Worm (Caenorhabditis elegans) whole organism, midembryonic: ENCODE data around the gene nlp-68.

Source experiments
- cog-1 ChIP-seq: sonication (generic microtip); optimal IDR thresholded peaks from 2 replicates; lab custom pipeline; 2016; ENCODE audit warnings: missing genetic modification characterization, missing compliant biosample characterization
- flt-1 ChIP-seq: fragments of 200-800 bp; sonication (Bioruptor generic); IDR thresholded peaks from 2 replicates; pipeline ENCODE4 v1.3.6; 2022; ENCODE audit warnings: missing genetic modification characterization, missing compliant biosample characterization
- ref-1 ChIP-seq: fragments of 200-800 bp; sonication (Bioruptor generic); conservative IDR thresholded peaks from 2 replicates; pipeline ENCODE4 v1.3.6; 2022; ENCODE audit warnings: missing genetic modification reagents, missing genetic modification characterization, missing compliant biosample characterization
- tab-1 ChIP-seq: fragments of 200-800 bp; sonication (Bioruptor generic); IDR thresholded peaks from 2 replicates; pipeline ENCODE4 v1.3.6; 2022; ENCODE audit warnings: missing genetic modification characterization, missing compliant biosample characterization
- ztf-23 ChIP-seq: fragments of 200-800 bp; sonication (Bioruptor generic); IDR thresholded peaks from 2 replicates; pipeline ENCODE4 v1.3.6; 2022; ENCODE audit warnings: missing genetic modification reagents, missing genetic modification characterization, missing compliant biosample characterization

DNA sequence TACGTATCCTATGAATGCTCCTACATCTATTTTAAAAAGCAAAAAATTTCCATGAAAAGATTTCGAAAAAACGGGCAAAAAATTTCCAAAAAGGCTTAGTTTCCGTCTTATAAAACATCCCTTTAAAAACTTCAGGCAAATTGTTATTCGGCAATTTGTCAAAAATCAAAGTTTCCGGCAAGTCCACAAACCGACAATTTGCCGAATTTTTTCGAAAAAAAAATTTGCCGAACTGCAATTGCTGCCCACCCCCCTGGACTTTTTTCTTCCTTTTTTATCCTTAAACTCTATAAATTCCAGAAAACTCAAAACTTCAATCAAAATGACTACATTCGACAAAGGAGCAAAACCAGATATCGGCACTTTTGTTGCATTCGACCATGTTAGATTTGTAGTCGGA lies 3.7 kb downstream of the nlp-68 start, which contains the start of gene hpd-1:
- TF ChIP-seq ref-1 (GFP tag; lab: Robert Waterston, UW): no peak
- TF ChIP-seq tab-1 (GFP tag; lab: Robert Waterston, UW): no peak
- no peak for TF ChIP-seq flt-1 (GFP tag; lab: Robert Waterston, UW)
- no peak for TF ChIP-seq cog-1 (tag; lab: Kevin White, UChicago)
- no peak for TF ChIP-seq ztf-23 (GFP tag; lab: Robert Waterston, UW)
